Worm (Caenorhabditis elegans): ENCODE measurements around the gene W04G3.12.

DNA sequence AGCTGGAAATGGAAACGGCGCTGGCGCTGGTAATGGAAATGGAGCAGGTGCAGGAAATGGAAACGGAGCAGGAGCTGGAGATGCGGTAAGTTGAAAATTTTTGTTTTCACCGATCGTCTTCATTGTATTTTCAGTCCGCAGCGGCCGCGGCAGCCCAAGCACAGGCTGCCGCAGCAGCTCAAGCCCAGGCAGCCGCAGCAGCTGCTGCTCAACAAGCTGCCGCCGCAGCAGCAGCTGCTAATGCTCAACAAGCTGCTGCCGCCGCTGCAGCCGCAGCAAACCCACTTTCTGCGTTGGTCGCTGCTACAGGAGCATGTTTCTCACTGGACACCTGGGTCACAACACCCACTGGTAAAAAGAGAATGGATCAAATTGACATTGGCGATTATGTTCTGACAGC, 37.8 kb upstream of the W04G3.12 start:
- TF ChIP-seq unc-62 (GFP tag; optimal IDR thresholded peaks at IDR 0.05 in 1 of 2) (no peak), unc-62 (tag; optimal IDR thresholded peaks at IDR 0.05) (no peak), lsy-2 (tag; optimal IDR thresholded peaks at IDR 0.05) (no peak), lin-39 (tag; optimal IDR thresholded peaks at IDR 0.05) (no peak)
